Worm (Caenorhabditis elegans): ENCODE results near the gene Y14H12A.1.

Gene Y14H12A.1

ce11 chrII:4011518-4011917, 18.5 kb downstream of the Y14H12A.1 start:
- TF ChIP-seq ZK546.5 (tag; optimal IDR thresholded peaks at IDR 0.05) (no peak), nhr-10 (tag; optimal IDR thresholded peaks at IDR 0.05) (no peak), gmeb-1 (tag; optimal IDR thresholded peaks at IDR 0.05) (no peak), nhr-23 (tag; optimal IDR thresholded peaks at IDR 0.05) (no peak), snpc-4 (tag; optimal IDR thresholded peaks at IDR 0.05) (no peak), mab-5 (tag; optimal IDR thresholded peaks at IDR 0.05) (no peak), blmp-1 (tag; optimal IDR thresholded peaks at IDR 0.05; ENCODE audit: insufficient read depth) (no peak), nhr-77 (tag; optimal IDR thresholded peaks at IDR 0.05) (no peak), nhr-129 (tag; optimal IDR thresholded peaks at IDR 0.05) (no peak), fos-1 (tag; optimal IDR thresholded peaks at IDR 0.05) (no peak), ztf-1 (GFP tag; conservative IDR thresholded peaks at IDR 0.05) (no peak), ztf-11 (tag; optimal IDR thresholded peaks at IDR 0.05) (no peak), alr-1 (tag; optimal IDR thresholded peaks at IDR 0.05) (no peak), lin-13 (GFP tag; optimal IDR thresholded peaks at IDR 0.05) (no peak), ceh-16 (tag; optimal IDR thresholded peaks at IDR 0.05) (no peak), dmd-4 (tag; optimal IDR thresholded peaks at IDR 0.05) (no peak), crh-2 (tag; optimal IDR thresholded peaks at IDR 0.05) (no peak), nhr-12 (tag; optimal IDR thresholded peaks at IDR 0.05) (no peak), lsy-2 (tag; optimal IDR thresholded peaks at IDR 0.05) (no peak)

ce11 chrII:4018617-4019016, 25.6 kb downstream of the Y14H12A.1 start, which contains the start of gene K07D4.6:
Gene K07D4.6 (minus strand): TSS chrII:4018717.
- no peak for TF ChIP-seq fos-1 (tag; optimal IDR thresholded peaks at IDR 0.05)
- no peak for TF ChIP-seq mbf-1 (tag; optimal IDR thresholded peaks at IDR 0.05)
- no peak for TF ChIP-seq alr-1 (tag; optimal IDR thresholded peaks at IDR 0.05)
- TF ChIP-seq nhr-6 (tag; optimal IDR thresholded peaks at IDR 0.05) = no peak
- TF ChIP-seq peb-1 (tag; optimal IDR thresholded peaks at IDR 0.05) = no peak
- no peak for TF ChIP-seq elt-1 (tag; optimal IDR thresholded peaks at IDR 0.05)

ce11 chrII:4025462-4025861, 32.5 kb downstream of the Y14H12A.1 start, which contains the start of gene K07D4.5:
Gene K07D4.5 (minus strand): TSS chrII:4025562.
- TF ChIP-seq elt-1 (tag; optimal IDR thresholded peaks at IDR 0.05) (no peak), nhr-129 (tag; optimal IDR thresholded peaks at IDR 0.05) (no peak), sma-9 (GFP tag; optimal IDR thresholded peaks at IDR 0.05) (no peak), sma-9 (tag; optimal IDR thresholded peaks at IDR 0.05) (no peak), zag-1 (tag; optimal IDR thresholded peaks at IDR 0.05) (no peak), aly-2 (tag; optimal IDR thresholded peaks at IDR 0.05) (no peak), gmeb-1 (tag; optimal IDR thresholded peaks at IDR 0.05) (no peak), nhr-23 (tag; optimal IDR thresholded peaks at IDR 0.05) (no peak), lin-39 (tag; optimal IDR thresholded peaks at IDR 0.05) (no peak), ztf-4 (tag; optimal IDR thresholded peaks at IDR 0.05) (no peak), unc-62 (GFP tag; optimal IDR thresholded peaks at IDR 0.05) (no peak)

ce11 chrII:4028276-4028675, 35.3 kb downstream of the Y14H12A.1 start, which contains the start of gene K07D4.9:
Gene K07D4.9 (plus strand): TSS chrII:4028576.
- no peak for TF ChIP-seq dmd-4 (tag; optimal IDR thresholded peaks at IDR 0.05)
- TF ChIP-seq unc-55 (GFP tag; optimal IDR thresholded peaks at IDR 0.05) = no peak
- TF ChIP-seq skn-1 (tag; optimal IDR thresholded peaks at IDR 0.05) = no peak
- no peak for TF ChIP-seq R02D3.7 (tag; optimal IDR thresholded peaks at IDR 0.05)
- TF ChIP-seq nhr-23 (tag; optimal IDR thresholded peaks at IDR 0.05) = no peak
- TF ChIP-seq ZK546.5 (tag; optimal IDR thresholded peaks at IDR 0.05) = no peak
- TF ChIP-seq C34F6.9 (tag; optimal IDR thresholded peaks at IDR 0.05) = no peak
- TF ChIP-seq ama-1 (optimal IDR thresholded peaks at IDR 0.05) = no peak
- no peak for TF ChIP-seq fos-1 (tag; optimal IDR thresholded peaks at IDR 0.05)
- TF ChIP-seq peb-1 (tag; optimal IDR thresholded peaks at IDR 0.05) = no peak
- TF ChIP-seq zag-1 (tag; optimal IDR thresholded peaks at IDR 0.05) = no peak
- no peak for TF ChIP-seq F13H6.1 (tag; optimal IDR thresholded peaks at IDR 0.05)
- no peak for TF ChIP-seq lin-39 (tag; optimal IDR thresholded peaks at IDR 0.05)

- no peak for TF ChIP-seq nhr-129 (tag; optimal IDR thresholded peaks at IDR 0.05)
Measured at ce11 chrII:4032293-4032692, 39.3 kb downstream of the Y14H12A.1 start, which contains the start of gene K07D4.4. Gene K07D4.4 (minus strand): TSS chrII:4032393.

Data from whole organism, L2 larva.